Worm (Caenorhabditis elegans) whole organism, midembryonic: ENCODE data around the gene col-180.

Source experiments
- T22C8.4 ChIP-seq: fragments of 200-800 bp; sonication (Bioruptor generic); IDR thresholded peaks from 2 replicates; pipeline ENCODE4 v1.3.6; 2022; ENCODE audit warnings: missing genetic modification characterization, missing compliant biosample characterization
- flt-1 ChIP-seq: fragments of 200-800 bp; sonication (Bioruptor generic); IDR thresholded peaks from 2 replicates; pipeline ENCODE4 v1.3.6; 2022; ENCODE audit warnings: missing genetic modification characterization, missing compliant biosample characterization
- klf-2 ChIP-seq: fragments of 200-800 bp; sonication (Bioruptor generic); conservative IDR thresholded peaks from 2 replicates; pipeline ENCODE4 v1.3.6; 2022; ENCODE audit warnings: missing genetic modification reagents, missing genetic modification characterization, missing compliant biosample characterization

DNA sequence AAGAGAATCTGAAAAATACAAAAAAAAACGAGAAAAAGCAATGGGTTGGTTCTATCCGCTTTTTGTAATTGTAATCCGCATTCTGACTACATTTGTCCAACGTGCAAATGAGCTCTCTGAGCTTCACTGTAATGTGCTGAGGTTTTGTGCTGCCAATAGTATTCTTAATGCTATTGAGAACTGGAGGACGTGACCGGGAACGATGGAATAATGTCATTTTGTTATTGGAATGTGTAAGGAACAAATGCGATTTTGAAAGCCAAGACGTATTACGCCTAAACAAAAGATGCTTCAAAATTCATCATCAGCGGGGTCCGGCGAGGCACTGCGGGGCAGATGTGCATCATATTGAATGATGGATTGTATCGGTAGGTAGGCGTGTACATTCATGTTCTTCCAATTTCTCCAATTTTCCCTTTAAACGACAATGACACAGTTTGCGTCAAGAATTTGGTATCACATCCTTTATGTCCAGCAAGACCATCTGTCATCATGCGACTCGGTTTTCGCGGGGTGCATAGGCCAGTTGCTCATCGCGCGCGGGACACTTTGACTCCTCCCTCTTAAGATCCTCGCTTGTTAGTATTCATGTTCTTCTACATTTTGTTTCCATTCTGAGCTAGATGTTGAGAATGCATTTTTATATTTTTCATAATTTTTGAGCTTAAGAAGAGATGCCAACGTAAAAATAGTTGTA is 38.9 kb downstream of the col-180 start:
- no peak for TF ChIP-seq T22C8.4 (GFP tag; lab: Robert Waterston, UW)
- TF ChIP-seq flt-1 (GFP tag; lab: Robert Waterston, UW), result no peak
- no peak for TF ChIP-seq klf-2 (GFP tag; lab: Robert Waterston, UW)
